Fruit fly (Drosophila melanogaster) S2 (cell line): Measurements from ENCODE around the gene Mocs2B.

ENCODE experiments used
- CG8478 ChIP-seq: fragments of >200 bp; optimal IDR thresholded peaks from 2 replicates; lab custom pipeline; 2018
- CTCF ChIP-seq, 2 experiments: fragments of >200 bp; optimal IDR thresholded peaks; 2 replicates each; lab custom pipeline; 2018

Mocs2B gene

dm6 chr3R:25122736-25123211 is 4.4 kb downstream of the Mocs2B start, which contains the start of the genes CG31510 and TTLL5:
TSS of gene CG31510 (minus strand) at chr3R:25122920.
TSS of gene TTLL5 (minus strand) at chr3R:25122920.
- TF ChIP-seq CG8478 (lab: Kevin White, UChicago), result no peak
- TF ChIP-seq CTCF (optimal IDR thresholded peaks at IDR 0.05; lab: Kevin White, UChicago), result no peak

dm6 chr3R:25112466-25112939 is 14.7 kb downstream of the Mocs2B start, which contains the start of gene Nepl16:
TSS of gene Nepl16 (minus strand) at chr3R:25112516.
- TF ChIP-seq CTCF (optimal IDR thresholded peaks at IDR 0.05; lab: Kevin White, UChicago) (peak; percentile 38 to 68), CG8478 (lab: Kevin White, UChicago) (no peak)

- TF ChIP-seq CG8478 (lab: Kevin White, UChicago), result no peak
- no peak for TF ChIP-seq CTCF (optimal IDR thresholded peaks at IDR 0.05; lab: Kevin White, UChicago)
Observed at dm6 chr3R:25108932-25109331, 18.2 kb downstream of the Mocs2B start, which contains the start of gene CG34027. TSS of gene CG34027 (minus strand) at chr3R:25109032.

- TF ChIP-seq CTCF (optimal IDR thresholded peaks at IDR 0.05; lab: Kevin White, UChicago) (no peak), CG8478 (lab: Kevin White, UChicago) (no peak)
Observed at dm6 chr3R:25102253-25102652, 24.9 kb downstream of the Mocs2B start, which contains the start of gene CG45095. TSS of gene CG45095 (plus strand) at chr3R:25102553.

dm6 chr3R:25097486-25097885 is 29.7 kb downstream of the Mocs2B start, which contains the start of the genes CG33095 and CG33096:
TSS of gene CG33095 (plus strand) at chr3R:25097672.
TSS of gene CG33096 (plus strand) at chr3R:25097672.
- TF ChIP-seq CTCF (optimal IDR thresholded peaks at IDR 0.05; lab: Kevin White, UChicago) (no peak), CG8478 (lab: Kevin White, UChicago) (no peak)

dm6 chr3R:25094639-25095038 is 32.5 kb downstream of the Mocs2B start, which contains the start of gene fd96Cb:
TSS of gene fd96Cb (plus strand) at chr3R:25095012.
- no peak for TF ChIP-seq CG8478 (lab: Kevin White, UChicago)
- TF ChIP-seq CTCF (optimal IDR thresholded peaks at IDR 0.05; lab: Kevin White, UChicago), result no peak

- TF ChIP-seq CG8478 (lab: Kevin White, UChicago) (no peak), CTCF (optimal IDR thresholded peaks at IDR 0.05; lab: Kevin White, UChicago) (no peak)
Observed at dm6 chr3R:25082348-25082747, 44.8 kb downstream of the Mocs2B start, which contains the start of gene fd96Ca. TSS of gene fd96Ca (plus strand) at chr3R:25082684.

- TF ChIP-seq CTCF (optimal IDR thresholded peaks at IDR 0.05; lab: Kevin White, UChicago) (peak in 1 of 2 experiments; percentile 30), CG8478 (lab: Kevin White, UChicago) (no peak)
Observed at dm6 chr3R:25080446-25080845, 46.7 kb downstream of the Mocs2B start.

dm6 chr3R:25078665-25079064 is 48.5 kb downstream of the Mocs2B start:
- TF ChIP-seq CG8478 (lab: Kevin White, UChicago), result no peak
- TF ChIP-seq CTCF (optimal IDR thresholded peaks at IDR 0.05; lab: Kevin White, UChicago), result no peak

dm6 chr3R:25077280-25077820 is 49.8 kb downstream of the Mocs2B start:
- TF ChIP-seq CG8478 (lab: Kevin White, UChicago) (no peak), CTCF (optimal IDR thresholded peaks at IDR 0.05; lab: Kevin White, UChicago) (no peak)
